Fruit fly (Drosophila melanogaster): ENCODE data around the gene EloA.

Gene EloA

DNA sequence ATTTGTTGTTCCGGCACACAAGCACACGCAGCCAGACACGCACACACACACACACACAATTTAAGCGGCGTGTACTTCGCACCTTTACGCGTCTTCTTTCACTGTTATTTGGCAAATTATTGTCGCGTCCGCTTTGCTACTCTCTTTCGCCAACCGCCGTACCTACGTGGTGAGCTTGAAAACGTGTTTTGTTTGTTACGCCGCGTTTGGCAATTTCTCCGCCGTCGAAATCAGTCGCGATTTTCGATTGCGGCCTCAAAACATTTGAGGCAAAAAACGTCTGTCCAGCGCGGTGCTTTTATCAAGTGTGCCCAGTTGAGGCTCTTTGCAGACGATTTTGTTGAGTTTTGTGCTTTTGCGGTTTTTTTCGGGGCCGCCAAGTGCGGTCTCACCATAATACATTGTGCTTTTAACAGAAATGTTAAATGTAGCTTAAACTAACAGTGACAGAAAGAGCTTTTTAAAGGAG is 29.6 kb upstream of the EloA start (continued):
- TF ChIP-seq unc-4 (GFP tag; IDR thresholded peaks at IDR 0.05; ENCODE audit: partially characterized antibody) = no peak
- TF ChIP-seq CG17802 (tag; optimal IDR thresholded peaks at IDR 0.05) = no peak
- TF ChIP-seq Hey (tag; optimal IDR thresholded peaks at IDR 0.05) = no peak
- TF ChIP-seq pnt (GFP tag; optimal IDR thresholded peaks at IDR 0.05) = no peak
- TF ChIP-seq CG13287 (GFP tag; IDR thresholded peaks at IDR 0.05; ENCODE audit: partially characterized antibody) = peak; percentile 61; the same call in 1 of the 2 replicates
- peak; percentile 75 for TF ChIP-seq pzg (GFP tag; optimal IDR thresholded peaks at IDR 0.05)
- no peak for TF ChIP-seq gem (tag; optimal IDR thresholded peaks at IDR 0.05)
- no peak for TF ChIP-seq CG11723 (GFP tag; optimal IDR thresholded peaks at IDR 0.05)
- TF ChIP-seq E2f1 (GFP tag; IDR thresholded peaks at IDR 0.05) = no peak
- TF ChIP-seq CG15073 (GFP tag; optimal IDR thresholded peaks at IDR 0.05) = no peak
- peak; percentile 54 for TF ChIP-seq Dp (GFP tag; optimal IDR thresholded peaks at IDR 0.05)
- no peak for TF ChIP-seq H2.0 (GFP tag; IDR thresholded peaks at IDR 0.05)
- no peak for TF ChIP-seq tna (GFP tag; IDR thresholded peaks at IDR 0.05; ENCODE audit: partially characterized antibody)
- TF ChIP-seq B-H1 (GFP tag; IDR thresholded peaks at IDR 0.05) = no peak
- no peak for TF ChIP-seq Spps (tag; optimal IDR thresholded peaks at IDR 0.05)
- TF ChIP-seq abd-A (tag; optimal IDR thresholded peaks at IDR 0.05) = peak; percentile 4
- no peak for TF ChIP-seq CG7556 (GFP tag; optimal IDR thresholded peaks at IDR 0.05)
- no peak for TF ChIP-seq fu2 (GFP tag; optimal IDR thresholded peaks at IDR 0.05)
- no peak for TF ChIP-seq Meics (GFP tag; optimal IDR thresholded peaks at IDR 0.05)
- TF ChIP-seq chif (GFP tag; optimal IDR thresholded peaks at IDR 0.05) = no peak
- TF ChIP-seq CG6765 (GFP tag; optimal IDR thresholded peaks at IDR 0.05) = no peak
- TF ChIP-seq gfzf (GFP tag; optimal IDR thresholded peaks at IDR 0.05) = peak; percentile 88
- no peak for TF ChIP-seq Atf3 (GFP tag; optimal IDR thresholded peaks at IDR 0.05)
- no peak for TF ChIP-seq dmrt99B (tag; optimal IDR thresholded peaks at IDR 0.05)
- TF ChIP-seq oc (tag; optimal IDR thresholded peaks at IDR 0.05) = no peak
- TF ChIP-seq maf-S (GFP tag; optimal IDR thresholded peaks at IDR 0.05) = no peak
- no peak for TF ChIP-seq pan (optimal IDR thresholded peaks at IDR 0.05)
- no peak for TF ChIP-seq pan (GFP tag; optimal IDR thresholded peaks at IDR 0.05 in 1 of 2, IDR thresholded peaks at IDR 0.05 in 1 of 2)
- TF ChIP-seq fd96Cb (tag; optimal IDR thresholded peaks at IDR 0.05) = no peak
- no peak for TF ChIP-seq CG3726 (GFP tag; IDR thresholded peaks at IDR 0.05)
- peak; percentile 29 for TF ChIP-seq CG10543 (GFP tag; optimal IDR thresholded peaks at IDR 0.05)
- TF ChIP-seq CG8944 (GFP tag; optimal IDR thresholded peaks at IDR 0.05) = no peak
- peak; percentile 47 for TF ChIP-seq CG7987 (GFP tag; optimal IDR thresholded peaks at IDR 0.05)
- TF ChIP-seq nau (GFP tag; optimal IDR thresholded peaks at IDR 0.05) = no peak
- peak in 1 of 2 experiments; percentile 36 for TF ChIP-seq crp (GFP tag; optimal IDR thresholded peaks at IDR 0.05)
- TF ChIP-seq Stat92E (GFP tag; optimal IDR thresholded peaks at IDR 0.05) = no peak
- no peak for TF ChIP-seq CG30403 (GFP tag; optimal IDR thresholded peaks at IDR 0.05)
- no peak for TF ChIP-seq hbn (GFP tag; IDR thresholded peaks at IDR 0.05; ENCODE audit: partially characterized antibody)
- no peak for TF ChIP-seq btn (GFP tag; optimal IDR thresholded peaks at IDR 0.05)
- TF ChIP-seq CG10366 (GFP tag; IDR thresholded peaks at IDR 0.05) = no peak
- TF ChIP-seq inv (GFP tag; IDR thresholded peaks at IDR 0.05; ENCODE audit: partially characterized antibody) = no peak
- TF ChIP-seq Opbp (GFP tag; IDR thresholded peaks at IDR 0.05; ENCODE audit: partially characterized antibody) = no peak
- no peak for TF ChIP-seq CG30020 (tag; optimal IDR thresholded peaks at IDR 0.05)
- TF ChIP-seq Hmr (GFP tag; optimal IDR thresholded peaks at IDR 0.05) = peak; percentile 32
- TF ChIP-seq CG11085 (GFP tag; IDR thresholded peaks at IDR 0.05) = no peak
- no peak for TF ChIP-seq CG5953 (GFP tag; IDR thresholded peaks at IDR 0.05)
- peak in 1 of 2 experiments; percentile 23 for TF ChIP-seq Pdp1 (GFP tag; optimal IDR thresholded peaks at IDR 0.05)
- no peak for TF ChIP-seq CG17568 (GFP tag; optimal IDR thresholded peaks at IDR 0.05)
- TF ChIP-seq CG14050 (GFP tag; IDR thresholded peaks at IDR 0.05) = no peak
- no peak for TF ChIP-seq CG18619 (GFP tag; optimal IDR thresholded peaks at IDR 0.05)
